Worm (Caenorhabditis elegans) whole organism, midembryonic: ENCODE results near the gene eif-3.G.
"Not testable (repeated sequence)": the region's sequence is repeated elsewhere in the genome, so short reads cannot be mapped to it uniquely, and the experiment has no call there.

Source experiments
- T22C8.4 ChIP-seq: fragments of 200-800 bp; sonication (Bioruptor generic); IDR thresholded peaks from 2 replicates; pipeline ENCODE4 v1.3.6; 2022; ENCODE audit warnings: missing genetic modification characterization, missing compliant biosample characterization
- cog-1 ChIP-seq: sonication (generic microtip); optimal IDR thresholded peaks from 2 replicates; lab custom pipeline; 2016; ENCODE audit warnings: missing genetic modification characterization, missing compliant biosample characterization
- flt-1 ChIP-seq: fragments of 200-800 bp; sonication (Bioruptor generic); IDR thresholded peaks from 2 replicates; pipeline ENCODE4 v1.3.6; 2022; ENCODE audit warnings: missing genetic modification characterization, missing compliant biosample characterization
- klf-2 ChIP-seq: fragments of 200-800 bp; sonication (Bioruptor generic); conservative IDR thresholded peaks from 2 replicates; pipeline ENCODE4 v1.3.6; 2022; ENCODE audit warnings: missing genetic modification reagents, missing genetic modification characterization, missing compliant biosample characterization
- med-1 ChIP-seq: sonication (generic microtip); optimal IDR thresholded peaks from 2 replicates; lab custom pipeline; 2017; ENCODE audit warnings: missing genetic modification characterization, mild to moderate bottlenecking, missing compliant biosample characterization, antibody characterized with exemption, missing genetic modification reagents; ENCODE audit not compliant: insufficient read depth
- ref-1 ChIP-seq: fragments of 200-800 bp; sonication (Bioruptor generic); conservative IDR thresholded peaks from 2 replicates; pipeline ENCODE4 v1.3.6; 2022; ENCODE audit warnings: missing genetic modification reagents, missing genetic modification characterization, missing compliant biosample characterization
- tab-1 ChIP-seq: fragments of 200-800 bp; sonication (Bioruptor generic); IDR thresholded peaks from 2 replicates; pipeline ENCODE4 v1.3.6; 2022; ENCODE audit warnings: missing genetic modification characterization, missing compliant biosample characterization
- ztf-23 ChIP-seq: fragments of 200-800 bp; sonication (Bioruptor generic); IDR thresholded peaks from 2 replicates; pipeline ENCODE4 v1.3.6; 2022; ENCODE audit warnings: missing genetic modification reagents, missing genetic modification characterization, missing compliant biosample characterization
- ztf-29 ChIP-seq: fragments of 200-800 bp; sonication (Bioruptor generic); IDR thresholded peaks from 2 replicates; pipeline ENCODE4 v1.3.6; 2022; ENCODE audit warnings: missing genetic modification reagents, missing genetic modification characterization, missing compliant biosample characterization

Gene eif-3.G

DNA sequence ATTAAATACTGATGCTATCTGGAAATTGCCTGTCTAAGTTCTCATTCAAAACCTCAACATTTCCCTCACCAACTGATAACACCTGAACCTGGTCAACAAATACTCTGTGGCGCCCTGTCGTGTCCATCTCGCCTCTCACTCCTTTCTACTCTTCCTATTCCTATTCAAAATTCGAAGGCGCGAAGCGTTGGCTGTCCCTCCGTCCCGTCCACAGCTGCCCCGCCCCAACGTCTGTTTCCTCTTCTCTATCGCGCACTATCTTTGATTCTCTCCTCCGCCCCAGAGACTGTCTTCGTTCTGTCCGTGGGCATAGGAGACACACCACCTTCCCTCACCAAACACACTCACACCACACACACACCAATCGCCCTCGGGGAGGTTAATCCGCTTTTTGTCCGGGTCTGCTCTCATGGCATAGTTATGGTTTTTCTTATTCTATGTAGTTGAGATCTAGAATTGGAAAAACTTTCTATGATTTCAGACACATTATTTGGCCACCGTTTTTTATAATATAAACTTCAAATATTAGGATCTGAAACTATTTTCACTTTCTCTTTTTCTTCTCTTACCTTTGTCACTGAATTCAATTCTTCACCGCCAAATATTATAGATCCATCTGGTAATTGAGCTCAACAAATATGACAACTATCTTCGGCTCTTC, 30.4 kb upstream of the eif-3.G start, which contains the start of gene efl-3:
Gene efl-3 (plus strand): TSS at position 611 of the 661 bp plus-strand sequence.
- TF ChIP-seq flt-1 (no peak), tab-1 (GFP tag; lab: Robert Waterston, UW) (no peak), cog-1 (tag; lab: Kevin White, UChicago) (no peak), med-1 (GFP tag; lab: Kevin White, UChicago) (no peak), ztf-23 (GFP tag; lab: Robert Waterston, UW) (no peak), klf-2 (GFP tag; lab: Robert Waterston, UW) (no peak), ztf-29 (GFP tag; lab: Robert Waterston, UW) (no peak), T22C8.4 (GFP tag; lab: Robert Waterston, UW) (no peak), ref-1 (GFP tag; lab: Robert Waterston, UW) (no peak)

DNA sequence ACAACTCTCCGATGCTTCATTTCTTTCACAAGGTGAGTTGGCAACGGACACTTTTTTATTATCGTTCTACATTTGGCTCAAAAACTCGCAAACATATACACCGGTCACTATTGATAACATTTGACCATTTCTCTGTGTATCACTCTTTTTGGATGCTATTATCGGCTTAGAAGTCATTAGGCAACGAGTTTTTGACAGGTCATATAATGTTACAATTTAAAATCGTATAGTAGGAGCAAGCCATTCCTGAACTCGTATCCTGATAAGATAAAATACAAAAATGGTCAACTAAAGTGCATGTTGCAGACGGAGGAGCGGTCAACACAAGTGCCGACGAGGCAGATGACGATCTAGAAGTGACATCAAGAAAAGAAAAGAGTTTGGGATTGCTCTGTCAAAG, 29.6 kb upstream of the eif-3.G start:
- no peak for TF ChIP-seq T22C8.4 (GFP tag; lab: Robert Waterston, UW)

DNA sequence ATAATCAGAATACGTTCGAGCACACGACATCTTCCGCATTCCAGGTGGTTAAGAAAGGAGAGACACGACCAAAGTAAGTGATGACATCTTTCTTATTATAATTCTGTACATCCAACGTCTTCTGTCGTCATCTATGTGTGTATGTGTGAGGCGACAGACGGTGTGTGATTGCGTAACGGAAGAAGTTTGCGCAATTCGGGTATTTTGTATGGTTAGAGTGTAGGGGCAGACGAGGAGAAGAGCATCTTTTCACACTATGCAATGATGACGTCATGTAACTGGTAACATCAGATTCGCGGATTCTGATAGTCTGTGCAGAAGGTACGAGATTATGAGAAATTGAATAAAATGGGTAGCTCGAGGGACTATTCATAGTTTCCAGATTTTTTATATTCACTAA, 27.5 kb upstream of the eif-3.G start:
- TF ChIP-seq ref-1 (GFP tag; lab: Robert Waterston, UW), result no peak
- no peak for TF ChIP-seq med-1 (GFP tag; lab: Kevin White, UChicago)
- TF ChIP-seq ztf-23 (GFP tag; lab: Robert Waterston, UW), result no peak
- TF ChIP-seq ztf-29 (GFP tag; lab: Robert Waterston, UW), result no peak
- TF ChIP-seq cog-1 (tag; lab: Kevin White, UChicago), result no peak
- TF ChIP-seq flt-1, result no peak
- no peak for TF ChIP-seq T22C8.4 (GFP tag; lab: Robert Waterston, UW)

DNA sequence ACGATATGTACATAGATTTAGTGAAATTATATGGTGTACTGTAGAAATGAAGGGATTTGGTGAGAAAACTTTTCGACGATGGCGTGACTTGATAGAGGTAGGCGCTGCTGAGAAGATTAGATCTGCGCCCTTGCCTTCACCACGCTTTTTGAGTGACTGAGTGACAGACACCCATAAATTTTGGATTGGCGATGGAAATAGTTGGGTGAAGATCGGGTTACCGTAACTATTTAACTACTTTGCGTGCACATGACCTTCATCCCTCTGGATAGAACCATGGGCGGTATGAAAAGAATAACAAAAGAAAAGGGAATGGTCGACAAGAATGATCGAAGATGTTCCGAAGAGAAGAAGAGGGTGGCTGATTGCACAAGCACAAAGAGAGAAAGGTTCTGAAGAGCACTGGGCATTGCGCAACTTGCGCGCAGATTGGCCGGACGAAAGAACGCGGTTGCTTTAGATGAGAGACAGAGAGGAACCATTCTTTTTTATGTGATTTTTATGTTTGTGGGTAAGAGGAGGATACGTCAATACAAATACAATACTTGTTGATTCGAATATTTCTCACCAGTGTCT, 27.0 kb upstream of the eif-3.G start:
- TF ChIP-seq ztf-29 (GFP tag; lab: Robert Waterston, UW) (peak; percentile 54; the same call in 1 of the 2 replicates), flt-1 (0 out of 2 replicates have a peak, but pooled peaks have one; percentile 49), ztf-23 (GFP tag; lab: Robert Waterston, UW) (no peak), klf-2 (GFP tag; lab: Robert Waterston, UW) (no peak), tab-1 (GFP tag; lab: Robert Waterston, UW) (no peak)

DNA sequence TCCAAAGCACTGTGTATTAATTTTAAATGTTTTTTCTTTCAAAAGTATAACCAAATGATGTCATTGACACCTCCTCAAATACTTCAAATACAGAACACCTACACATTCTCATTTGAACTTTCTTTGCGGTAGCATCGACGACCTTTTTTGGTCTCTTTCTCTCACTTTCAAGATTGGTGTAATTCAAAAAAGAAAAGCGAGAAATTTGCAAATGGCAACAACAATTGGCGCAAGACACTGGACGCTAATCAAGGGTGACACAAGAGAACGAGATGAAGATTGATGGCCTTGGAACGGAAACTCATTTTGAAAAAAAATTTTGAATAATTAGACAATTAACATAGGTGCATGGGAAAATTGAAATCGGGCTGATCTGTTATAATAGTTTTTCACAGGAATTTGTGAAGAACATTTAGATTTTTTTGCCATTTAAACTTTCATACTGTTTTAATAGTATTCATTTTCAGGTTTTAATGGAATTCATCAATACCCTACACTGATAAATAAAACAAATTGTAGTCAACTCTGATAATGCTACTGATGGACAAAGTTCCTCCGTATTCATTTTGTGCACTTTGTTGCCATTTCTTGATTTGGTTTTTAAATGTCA, 25.4 kb upstream of the eif-3.G start, which contains the start of gene fdgt-2:
Gene fdgt-2 (plus strand): TSS at position 560 of the 610 bp plus-strand sequence.
- no peak for TF ChIP-seq med-1 (GFP tag; lab: Kevin White, UChicago)
- no peak for TF ChIP-seq ref-1 (GFP tag; lab: Robert Waterston, UW)
- no peak for TF ChIP-seq klf-2 (GFP tag; lab: Robert Waterston, UW)
- TF ChIP-seq ztf-23 (GFP tag; lab: Robert Waterston, UW), result no peak
- TF ChIP-seq T22C8.4 (GFP tag; lab: Robert Waterston, UW), result no peak
- TF ChIP-seq cog-1 (tag; lab: Kevin White, UChicago), result no peak

DNA sequence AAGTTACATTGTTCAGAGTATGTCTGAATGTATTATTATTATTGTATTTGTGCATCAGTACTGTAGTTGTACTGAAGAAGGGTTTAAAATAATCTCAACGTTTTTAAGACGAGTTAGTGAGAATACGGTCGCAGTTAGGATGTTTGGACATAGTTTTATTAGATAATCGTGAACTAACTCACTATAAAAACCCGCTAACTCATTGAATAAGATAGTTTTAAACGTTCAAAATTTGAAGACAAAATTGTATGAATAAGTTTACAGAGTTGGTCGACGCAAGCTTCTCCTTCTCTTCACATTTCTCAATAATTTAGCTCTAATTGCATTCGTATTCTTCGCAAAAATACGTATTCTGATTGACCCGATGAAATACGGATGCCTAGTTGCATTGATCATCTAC, 23.6 kb upstream of the eif-3.G start:
- TF ChIP-seq klf-2 (GFP tag; lab: Robert Waterston, UW), result no peak
- no peak for TF ChIP-seq ref-1 (GFP tag; lab: Robert Waterston, UW)
- no peak for TF ChIP-seq med-1 (GFP tag; lab: Kevin White, UChicago)
- no peak for TF ChIP-seq cog-1 (tag; lab: Kevin White, UChicago)
- no peak for TF ChIP-seq tab-1 (GFP tag; lab: Robert Waterston, UW)
- TF ChIP-seq flt-1, result no peak
- TF ChIP-seq ztf-29 (GFP tag; lab: Robert Waterston, UW), result no peak
- no peak for TF ChIP-seq ztf-23 (GFP tag; lab: Robert Waterston, UW)
- TF ChIP-seq T22C8.4 (GFP tag; lab: Robert Waterston, UW), result no peak

DNA sequence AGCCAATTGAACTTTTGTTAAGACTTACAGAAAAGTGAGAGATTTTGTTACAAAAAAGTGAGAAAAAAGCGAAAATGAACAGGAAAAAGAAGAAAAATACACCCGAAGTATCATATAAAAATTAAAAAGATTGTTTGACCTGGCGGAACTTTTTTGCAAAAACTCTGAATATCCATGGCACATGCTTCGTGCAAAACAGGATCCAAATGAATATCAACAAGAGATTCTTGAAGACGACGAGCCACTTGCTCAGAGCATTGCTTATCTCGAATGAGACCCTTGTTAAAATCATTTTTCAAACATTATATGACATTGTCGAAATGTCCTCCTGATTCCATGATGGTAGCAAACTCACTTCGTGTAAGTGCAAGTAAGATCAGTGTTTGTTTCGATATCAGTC, 22.8 kb upstream of the eif-3.G start, which contains the start of gene F14E5.8:
Gene F14E5.8 (plus strand): TSS at position 301 of the 400 bp plus-strand sequence.
- TF ChIP-seq tab-1 (GFP tag; lab: Robert Waterston, UW); T22C8.4 (GFP tag; lab: Robert Waterston, UW); flt-1: not testable (repeated sequence)

DNA sequence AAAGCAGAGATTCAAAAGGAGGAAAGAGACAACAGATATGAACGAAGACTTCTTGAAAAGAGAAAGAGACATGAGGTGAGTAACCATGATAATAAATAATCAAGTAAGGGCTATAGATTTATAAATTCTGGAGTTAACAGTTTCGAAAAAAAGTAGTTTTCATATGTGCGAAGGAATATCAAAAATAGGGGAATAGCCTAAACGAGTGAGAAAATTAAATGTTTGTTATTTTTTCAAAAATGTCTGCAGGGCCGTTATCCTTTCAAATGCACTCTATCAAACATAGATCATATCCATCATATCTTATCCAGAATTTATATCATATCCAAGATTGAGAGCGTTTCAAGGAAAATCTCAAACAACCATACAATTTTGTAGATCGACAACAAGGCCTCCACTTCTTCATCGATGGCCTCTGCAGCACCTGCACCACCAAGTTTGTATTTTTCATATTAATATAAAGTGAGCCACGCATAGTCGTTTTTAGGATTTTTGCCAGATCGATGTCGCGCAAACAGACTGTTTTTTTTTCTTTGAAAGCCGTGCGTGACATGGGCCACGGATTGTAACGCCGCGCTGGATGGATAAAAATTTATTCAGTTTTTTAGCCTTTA, 21.7 kb upstream of the eif-3.G start:
- TF ChIP-seq ref-1 (GFP tag; lab: Robert Waterston, UW) (no peak), klf-2 (GFP tag; lab: Robert Waterston, UW) (no peak), med-1 (GFP tag; lab: Kevin White, UChicago) (no peak), flt-1 (no peak), cog-1 (tag; lab: Kevin White, UChicago) (no peak), ztf-23 (GFP tag; lab: Robert Waterston, UW) (no peak), ztf-29 (GFP tag; lab: Robert Waterston, UW) (no peak)

DNA sequence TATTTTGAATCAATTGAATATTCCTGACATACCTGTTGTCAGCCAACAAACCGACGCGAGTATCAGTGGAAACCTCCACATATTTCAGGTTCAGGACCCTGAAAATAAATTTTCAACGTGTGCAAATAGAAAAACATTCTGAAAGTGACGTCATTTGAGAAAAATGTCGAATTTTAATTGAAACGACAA, 13.9 kb upstream of the eif-3.G start, which contains the start of gene F14E5.2:
Gene F14E5.2 (minus strand): TSS at position 101 of the 189 bp plus-strand sequence.
- TF ChIP-seq med-1 (GFP tag; lab: Kevin White, UChicago) (no peak), tab-1 (GFP tag; lab: Robert Waterston, UW) (no peak), T22C8.4 (GFP tag; lab: Robert Waterston, UW) (no peak), klf-2 (GFP tag; lab: Robert Waterston, UW) (no peak), flt-1 (no peak), ref-1 (GFP tag; lab: Robert Waterston, UW) (no peak), ztf-23 (GFP tag; lab: Robert Waterston, UW) (no peak), cog-1 (tag; lab: Kevin White, UChicago) (no peak), ztf-29 (GFP tag; lab: Robert Waterston, UW) (no peak)
